Worm (Caenorhabditis elegans): ENCODE data around the gene C30A5.10.

The C30A5.10 gene

DNA sequence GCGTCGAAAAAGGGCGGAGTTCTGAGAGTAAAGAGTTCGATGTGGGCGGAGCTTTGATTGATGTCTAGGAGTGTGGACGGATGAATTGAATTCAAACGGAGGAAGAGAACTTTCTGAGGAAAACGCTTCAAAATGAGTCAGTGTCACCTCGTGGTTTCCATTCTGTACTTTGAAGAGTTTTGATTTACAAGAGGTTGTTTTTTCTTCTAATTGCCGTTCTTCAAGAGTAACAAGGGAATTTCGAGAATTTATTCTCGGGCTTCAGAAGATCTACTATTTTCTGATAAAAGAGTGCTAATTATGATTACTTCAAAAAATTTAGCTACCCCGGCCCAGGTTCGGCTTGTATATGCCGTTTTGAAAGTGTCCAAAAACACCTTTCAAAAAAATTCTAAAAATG, 33.4 kb downstream of the C30A5.10 start, which contains the start of gene C50C3.12:
C50C3.12 (plus strand) TSS at position 301 of the 400 bp plus-strand sequence.
- TF ChIP-seq tbx-7 (tag; optimal IDR thresholded peaks at IDR 0.05) = no peak
- TF ChIP-seq unc-3 (GFP tag; conservative IDR thresholded peaks at IDR 0.05) = no peak
- no peak for TF ChIP-seq unc-3 (tag; optimal IDR thresholded peaks at IDR 0.05)
- no peak for TF ChIP-seq npax-4 (tag; optimal IDR thresholded peaks at IDR 0.05)
- TF ChIP-seq pax-1 (tag; optimal IDR thresholded peaks at IDR 0.05) = no peak

- TF ChIP-seq K09A11.1 (tag; optimal IDR thresholded peaks at IDR 0.05; ENCODE audit: insufficient read depth) = no peak
- TF ChIP-seq nfya-1 (tag; optimal IDR thresholded peaks at IDR 0.05) = peak; percentile 96
These were observed 34.4 kb downstream of the C30A5.10 start for ce11 chrIII:8175263-8175662.

DNA sequence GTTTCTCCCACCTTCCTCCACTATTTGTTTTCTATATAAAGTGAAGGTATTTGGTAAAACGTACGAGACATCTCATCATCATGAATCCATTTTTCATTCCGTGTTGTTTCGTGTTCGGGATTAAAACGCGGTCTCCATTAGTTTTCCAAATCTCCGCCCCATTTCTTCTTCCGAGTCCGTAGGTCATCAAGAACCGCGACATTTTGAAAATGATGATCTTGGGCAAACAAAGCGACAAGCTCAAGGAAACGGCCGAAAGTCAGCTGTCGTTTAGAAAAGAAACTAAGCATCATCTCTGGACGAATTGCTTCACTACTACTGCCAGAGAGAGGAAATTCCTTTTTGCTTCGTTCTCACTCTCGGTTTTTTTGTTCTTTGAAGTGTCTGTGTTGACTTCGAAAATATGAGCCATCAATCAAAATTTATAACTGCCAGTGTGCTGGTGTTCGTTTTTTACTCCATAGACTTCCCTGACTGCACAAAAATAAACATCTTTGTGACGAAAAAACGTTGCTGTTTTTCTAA, 37.0 kb downstream of the C30A5.10 start:
- TF ChIP-seq ref-2 (tag; optimal IDR thresholded peaks at IDR 0.05) (no peak), ahr-1 (tag; optimal IDR thresholded peaks at IDR 0.05) (no peak), fkh-6 (tag; optimal IDR thresholded peaks at IDR 0.05) (no peak), pat-9 (tag; optimal IDR thresholded peaks at IDR 0.05) (no peak), eyg-1 (tag; optimal IDR thresholded peaks at IDR 0.05) (no peak), unc-55 (GFP tag; optimal IDR thresholded peaks at IDR 0.05) (no peak), unc-3 (GFP tag; conservative IDR thresholded peaks at IDR 0.05) (no peak), unc-3 (tag; optimal IDR thresholded peaks at IDR 0.05) (no peak), K09A11.1 (tag; optimal IDR thresholded peaks at IDR 0.05; ENCODE audit: insufficient read depth) (no peak), nfya-1 (tag; optimal IDR thresholded peaks at IDR 0.05) (no peak), Y22D7AL.16 (tag; optimal IDR thresholded peaks at IDR 0.05) (no peak), mec-3 (tag; optimal IDR thresholded peaks at IDR 0.05; ENCODE audit: borderline replicate concordance) (no peak), npax-4 (tag; optimal IDR thresholded peaks at IDR 0.05) (no peak), ceh-2 (tag; optimal IDR thresholded peaks at IDR 0.05) (no peak), zip-5 (tag; optimal IDR thresholded peaks at IDR 0.05) (no peak), hlh-15 (tag; optimal IDR thresholded peaks at IDR 0.05) (no peak), ceh-45 (GFP tag; IDR thresholded peaks at IDR 0.05) (no peak), che-1 (tag; optimal IDR thresholded peaks at IDR 0.05) (no peak)

DNA sequence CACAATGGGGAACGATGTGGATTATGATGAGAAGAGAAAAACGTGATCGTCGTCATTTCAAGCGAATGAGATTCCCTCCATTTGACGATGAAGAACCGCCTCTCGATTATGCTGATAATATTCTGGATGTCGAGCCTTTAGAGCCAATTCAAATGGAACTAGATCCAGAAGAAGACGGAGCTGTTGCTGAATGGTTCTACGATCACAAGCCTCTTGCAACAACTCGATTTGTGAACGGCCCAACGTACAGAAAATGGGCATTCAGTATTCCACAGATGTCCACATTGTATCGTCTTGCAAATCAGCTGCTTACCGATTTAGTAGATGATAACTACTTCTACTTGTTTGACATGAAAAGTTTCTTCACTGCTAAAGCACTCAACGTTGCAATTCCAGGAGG, 44.9 kb downstream of the C30A5.10 start:
- TF ChIP-seq pqm-1 (tag; optimal IDR thresholded peaks at IDR 0.05) (no peak), ref-2 (tag; optimal IDR thresholded peaks at IDR 0.05) (no peak), unc-42 (tag; optimal IDR thresholded peaks at IDR 0.05) (no peak), ceh-24 (tag; optimal IDR thresholded peaks at IDR 0.05) (no peak)

ce11 chrIII:8163788-8164423, 45.8 kb downstream of the C30A5.10 start, which contains the start of gene prp-8:
Gene prp-8, plus strand, starts transcription at chrIII:8164373.
- TF ChIP-seq pag-3 (tag; optimal IDR thresholded peaks at IDR 0.05; ENCODE audit: borderline replicate concordance) = no peak
- TF ChIP-seq sox-2 (GFP tag; IDR thresholded peaks at IDR 0.05) = no peak; the same call in 1 of the 2 replicates
- no peak for TF ChIP-seq fkh-6 (tag; optimal IDR thresholded peaks at IDR 0.05)
- TF ChIP-seq sox-4 (tag; optimal IDR thresholded peaks at IDR 0.05) = no peak
- TF ChIP-seq ceh-18 (tag; optimal IDR thresholded peaks at IDR 0.05) = peak; percentile 84
- no peak for TF ChIP-seq ttx-3 (tag; optimal IDR thresholded peaks at IDR 0.05)
- peak; percentile 83 for TF ChIP-seq ceh-48 (tag; optimal IDR thresholded peaks at IDR 0.05)
- no peak for TF ChIP-seq npax-4 (tag; optimal IDR thresholded peaks at IDR 0.05)
- TF ChIP-seq pax-1 (tag; optimal IDR thresholded peaks at IDR 0.05) = no peak
- TF ChIP-seq ceh-24 (tag; optimal IDR thresholded peaks at IDR 0.05) = no peak
- TF ChIP-seq ahr-1 (tag; optimal IDR thresholded peaks at IDR 0.05) = no peak
- TF ChIP-seq unc-42 (tag; optimal IDR thresholded peaks at IDR 0.05) = peak; percentile 78
- TF ChIP-seq mec-3 (tag; optimal IDR thresholded peaks at IDR 0.05; ENCODE audit: borderline replicate concordance) = no peak
- no peak for TF ChIP-seq ceh-30 (tag; optimal IDR thresholded peaks at IDR 0.05)
- no peak for TF ChIP-seq C38D4.7 (GFP tag; optimal IDR thresholded peaks at IDR 0.05)
- TF ChIP-seq nfya-1 (tag; optimal IDR thresholded peaks at IDR 0.05) = peak; percentile 93
- no peak for TF ChIP-seq hlh-15 (tag; optimal IDR thresholded peaks at IDR 0.05)
- TF ChIP-seq madf-2 (tag; optimal IDR thresholded peaks at IDR 0.05) = peak; percentile 46
- TF ChIP-seq ceh-9 (tag; optimal IDR thresholded peaks at IDR 0.05) = no peak
- peak; percentile 64 for TF ChIP-seq pros-1 (tag; optimal IDR thresholded peaks at IDR 0.05)
- TF ChIP-seq K09A11.1 (tag; optimal IDR thresholded peaks at IDR 0.05; ENCODE audit: insufficient read depth) = no peak
- no peak for TF ChIP-seq tbx-7 (tag; optimal IDR thresholded peaks at IDR 0.05)
- peak; percentile 85 for TF ChIP-seq ceh-34 (tag; optimal IDR thresholded peaks at IDR 0.05)
- no peak for TF ChIP-seq fax-1 (tag; optimal IDR thresholded peaks at IDR 0.05)
- TF ChIP-seq eyg-1 (tag; optimal IDR thresholded peaks at IDR 0.05) = no peak
- TF ChIP-seq elt-4 (tag; optimal IDR thresholded peaks at IDR 0.05) = no peak
- TF ChIP-seq K02D7.2 (tag; optimal IDR thresholded peaks at IDR 0.05) = no peak
- TF ChIP-seq F13H6.1 (tag; optimal IDR thresholded peaks at IDR 0.05) = peak; percentile 9
- TF ChIP-seq lin-11 (tag; optimal IDR thresholded peaks at IDR 0.05) = no peak
- no peak for TF ChIP-seq T23F11.4 (GFP tag; optimal IDR thresholded peaks at IDR 0.05)
- TF ChIP-seq unc-3 (GFP tag; conservative IDR thresholded peaks at IDR 0.05) = no peak
- no peak for TF ChIP-seq unc-3 (tag; optimal IDR thresholded peaks at IDR 0.05)
